Worm (Caenorhabditis elegans) whole organism, L3 larva: ENCODE data around the gene Y110A2AR.1.

Source experiments
- aly-2 ChIP-seq: fragments of 150-350 bp; optimal IDR thresholded peaks from 2 replicates; lab custom pipeline; 2014; ENCODE audit warnings: missing biosample characterization, missing genetic modification characterization
- ama-1 ChIP-seq: fragments of 150-350 bp; optimal IDR thresholded peaks from 2 replicates; lab custom pipeline; 2018
- ceh-16 ChIP-seq: sonication (generic microtip); optimal IDR thresholded peaks from 2 replicates; lab custom pipeline; 2017; ENCODE audit warnings: missing biosample characterization, missing genetic modification characterization
- ceh-28 ChIP-seq: fragments of 150-350 bp; optimal IDR thresholded peaks from 2 replicates; lab custom pipeline; 2014; ENCODE audit warnings: missing biosample characterization, missing genetic modification reagents, missing genetic modification characterization
- ceh-82 ChIP-seq: fragments of 150-350 bp; optimal IDR thresholded peaks from 2 replicates; lab custom pipeline; 2014; ENCODE audit warnings: missing biosample characterization, missing genetic modification characterization
- ceh-9 ChIP-seq: sonication (generic microtip); optimal IDR thresholded peaks from 2 replicates; lab custom pipeline; 2018; ENCODE audit warnings: missing biosample characterization, missing genetic modification characterization
- elt-1 ChIP-seq: fragments of 150-350 bp; optimal IDR thresholded peaks from 2 replicates; lab custom pipeline; 2014; ENCODE audit warnings: missing biosample characterization, missing genetic modification characterization
- elt-2 ChIP-seq: sonication (generic microtip); optimal IDR thresholded peaks from 2 replicates; lab custom pipeline; 2016; ENCODE audit warnings: missing genetic modification reagents, mild to moderate bottlenecking, missing genetic modification characterization, missing compliant biosample characterization
- fkh-10 ChIP-seq: sonication (generic microtip); optimal IDR thresholded peaks from 2 replicates; lab custom pipeline; 2017; ENCODE audit warnings: missing biosample characterization, missing genetic modification reagents, missing genetic modification characterization
- fkh-2 ChIP-seq: fragments of 150-350 bp; optimal IDR thresholded peaks from 2 replicates; lab custom pipeline; 2014; ENCODE audit warnings: missing biosample characterization, missing genetic modification reagents, missing genetic modification characterization
- fos-1 ChIP-seq: fragments of 150-350 bp; optimal IDR thresholded peaks from 2 replicates; lab custom pipeline; 2014; ENCODE audit warnings: missing biosample characterization, missing genetic modification characterization
- hmg-11 ChIP-seq: sonication (generic microtip); optimal IDR thresholded peaks from 2 replicates; lab custom pipeline; 2016; ENCODE audit warnings: missing genetic modification characterization, missing compliant biosample characterization
- jun-1 ChIP-seq: fragments of 150-350 bp; optimal IDR thresholded peaks from 2 replicates; lab custom pipeline; 2014; ENCODE audit warnings: missing biosample characterization, missing genetic modification reagents, missing genetic modification characterization
- lin-15B ChIP-seq: fragments of 150-350 bp; optimal IDR thresholded peaks from 2 replicates; lab custom pipeline; 2014; ENCODE audit warnings: missing biosample characterization, missing genetic modification characterization
- lin-39 ChIP-seq: fragments of 150-350 bp; optimal IDR thresholded peaks from 2 replicates; lab custom pipeline; 2018; ENCODE audit warnings: missing biosample characterization, missing genetic modification reagents, missing genetic modification characterization
- lsy-12 ChIP-seq: sonication (generic microtip); optimal IDR thresholded peaks from 2 replicates; lab custom pipeline; 2016; ENCODE audit warnings: mild to moderate bottlenecking, missing genetic modification characterization, missing compliant biosample characterization
- mdl-1 ChIP-seq: fragments of 150-350 bp; optimal IDR thresholded peaks from 2 replicates; lab custom pipeline; 2014; ENCODE audit warnings: missing biosample characterization, missing genetic modification characterization
- mml-1 ChIP-seq: fragments of 150-350 bp; sonication (generic microtip); optimal IDR thresholded peaks from 3 replicates; lab custom pipeline; 2014; ENCODE audit warnings: missing biosample characterization, missing genetic modification characterization
- nfya-1 ChIP-seq: sonication (generic microtip); optimal IDR thresholded peaks from 2 replicates; lab custom pipeline; 2017; ENCODE audit warnings: missing genetic modification characterization, mild to moderate bottlenecking, missing compliant biosample characterization, antibody characterized with exemption, moderate library complexity; ENCODE audit not compliant: insufficient read depth
- nhr-12 ChIP-seq: fragments of 150-350 bp; optimal IDR thresholded peaks from 2 replicates; lab custom pipeline; 2014; ENCODE audit warnings: missing biosample characterization, missing genetic modification characterization
- nhr-23 ChIP-seq: fragments of 150-350 bp; optimal IDR thresholded peaks from 2 replicates; lab custom pipeline; 2014; ENCODE audit warnings: missing biosample characterization, missing genetic modification reagents, missing genetic modification characterization
- nhr-237 ChIP-seq: fragments of 150-350 bp; optimal IDR thresholded peaks from 2 replicates; lab custom pipeline; 2014; ENCODE audit warnings: missing biosample characterization, missing genetic modification characterization
- nhr-25 ChIP-seq: sonication (generic microtip); optimal IDR thresholded peaks from 2 replicates; lab custom pipeline; 2017; ENCODE audit warnings: missing biosample characterization, missing genetic modification characterization
- nhr-28 ChIP-seq: fragments of 150-350 bp; optimal IDR thresholded peaks from 2 replicates; lab custom pipeline; 2014; ENCODE audit warnings: missing biosample characterization, missing genetic modification characterization
- nhr-43 ChIP-seq: sonication (generic microtip); optimal IDR thresholded peaks from 2 replicates; lab custom pipeline; 2016; ENCODE audit warnings: mild to moderate bottlenecking, missing genetic modification characterization, missing compliant biosample characterization; ENCODE audit not compliant: poor library complexity, severe bottlenecking
- nhr-67 ChIP-seq: fragments of 150-350 bp; optimal IDR thresholded peaks from 2 replicates; lab custom pipeline; 2014; ENCODE audit warnings: missing biosample characterization, missing genetic modification characterization
- nhr-77 ChIP-seq: fragments of 150-350 bp; optimal IDR thresholded peaks from 2 replicates; lab custom pipeline; 2014; ENCODE audit warnings: missing biosample characterization, missing genetic modification characterization
- pqm-1 ChIP-seq: fragments of 150-350 bp; optimal IDR thresholded peaks from 2 replicates; lab custom pipeline; 2017; ENCODE audit warnings: missing biosample characterization, missing genetic modification characterization, inconsistent platforms
- sea-2 ChIP-seq: fragments of 150-350 bp; sonication (generic microtip); optimal IDR thresholded peaks from 4 replicates; lab custom pipeline; 2014; ENCODE audit warnings: missing biosample characterization, missing genetic modification reagents, missing genetic modification characterization
- skn-1 ChIP-seq: fragments of 150-350 bp; optimal IDR thresholded peaks from 2 replicates; lab custom pipeline; 2014; ENCODE audit warnings: missing biosample characterization, missing genetic modification characterization
- snpc-4 ChIP-seq: fragments of 150-350 bp; optimal IDR thresholded peaks from 2 replicates; lab custom pipeline; 2014; ENCODE audit warnings: missing biosample characterization, missing genetic modification characterization
- unc-39 ChIP-seq: sonication (generic microtip); optimal IDR thresholded peaks from 4 replicates; lab custom pipeline; 2017; ENCODE audit warnings: missing biosample characterization, missing genetic modification characterization
- zag-1 ChIP-seq: fragments of 150-350 bp; optimal IDR thresholded peaks from 2 replicates; lab custom pipeline; 2014; ENCODE audit warnings: missing biosample characterization, missing genetic modification characterization
- ztf-11 ChIP-seq: fragments of 150-350 bp; optimal IDR thresholded peaks from 2 replicates; lab custom pipeline; 2014; ENCODE audit warnings: missing biosample characterization, missing genetic modification characterization
- ztf-4 ChIP-seq: fragments of 150-350 bp; optimal IDR thresholded peaks from 2 replicates; lab custom pipeline; 2014; ENCODE audit warnings: missing biosample characterization, missing genetic modification characterization

Gene Y110A2AR.1

DNA sequence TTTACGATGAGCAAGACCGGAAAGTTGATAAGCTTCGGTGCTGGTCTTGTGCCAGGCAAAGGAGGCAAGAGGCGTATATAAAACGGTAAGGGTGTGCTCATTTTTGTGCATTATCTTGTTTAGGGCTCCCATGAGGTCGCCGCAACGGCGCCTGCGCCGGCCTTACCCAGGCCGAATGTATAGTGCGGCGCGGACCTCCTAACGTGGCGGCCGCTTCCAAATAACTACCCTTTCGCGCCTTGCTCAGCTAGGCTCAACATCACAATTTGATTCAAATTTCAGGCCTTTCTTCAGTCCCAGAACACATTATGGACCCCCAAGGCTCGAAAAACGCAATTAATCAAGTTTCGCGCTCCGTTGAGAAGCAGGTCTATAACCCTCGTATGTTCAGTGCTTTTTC, 8.0 kb downstream of the Y110A2AR.1 start, which contains the start of the genes ZK355.3 and ZK355.8:
TSS of gene ZK355.3 (minus strand) at position 101 of the 400 bp plus-strand sequence.
TSS of gene ZK355.8 (plus strand) at position 272 of the 400 bp plus-strand sequence.
- no peak for TF ChIP-seq ztf-4 (tag; lab: Kevin White, UChicago)
- TF ChIP-seq ama-1 (lab: Kevin White, UChicago), result no peak
- TF ChIP-seq ceh-16, result no peak
- no peak for TF ChIP-seq fkh-2 (tag; lab: Kevin White, UChicago)
- TF ChIP-seq sea-2, result no peak
- no peak for TF ChIP-seq ceh-28 (tag; lab: Kevin White, UChicago)
- TF ChIP-seq lsy-12 (tag; lab: Kevin White, UChicago), result no peak
- no peak for TF ChIP-seq nhr-12 (tag; lab: Kevin White, UChicago)

DNA sequence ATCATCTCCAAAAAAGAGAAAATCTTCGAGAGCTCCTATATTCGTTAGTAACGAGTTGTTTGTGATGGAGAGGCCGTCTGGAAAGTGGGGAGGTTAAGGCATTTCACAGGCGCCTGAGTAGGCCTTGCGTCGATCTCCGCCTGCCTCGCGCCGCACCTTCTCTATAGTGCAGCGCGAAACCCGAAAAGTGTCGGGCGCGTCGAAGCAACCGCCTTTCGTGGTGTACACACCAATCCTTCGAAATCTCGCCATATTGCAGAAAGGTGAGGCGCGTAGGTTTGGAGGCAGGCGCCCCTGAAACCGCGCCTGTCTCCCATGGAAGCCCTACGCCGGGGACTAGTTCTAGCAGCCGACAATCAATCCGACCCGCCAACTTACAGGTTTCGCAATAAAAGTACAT, 10.3 kb downstream of the Y110A2AR.1 start:
- no peak for TF ChIP-seq jun-1 (tag; lab: Kevin White, UChicago)
- TF ChIP-seq nhr-28 (tag; lab: Kevin White, UChicago), result no peak
- TF ChIP-seq ama-1 (lab: Kevin White, UChicago), result no peak
- TF ChIP-seq elt-2, result no peak
- TF ChIP-seq fkh-2 (tag; lab: Kevin White, UChicago), result no peak
- TF ChIP-seq ztf-11 (tag; lab: Kevin White, UChicago), result no peak
- TF ChIP-seq nhr-77 (tag; lab: Kevin White, UChicago), result no peak
- no peak for TF ChIP-seq fos-1 (tag; lab: Kevin White, UChicago)
- TF ChIP-seq elt-1, result no peak
- TF ChIP-seq ceh-82 (tag; lab: Kevin White, UChicago), result no peak
- TF ChIP-seq nhr-43 (tag; lab: Kevin White, UChicago), result no peak

DNA sequence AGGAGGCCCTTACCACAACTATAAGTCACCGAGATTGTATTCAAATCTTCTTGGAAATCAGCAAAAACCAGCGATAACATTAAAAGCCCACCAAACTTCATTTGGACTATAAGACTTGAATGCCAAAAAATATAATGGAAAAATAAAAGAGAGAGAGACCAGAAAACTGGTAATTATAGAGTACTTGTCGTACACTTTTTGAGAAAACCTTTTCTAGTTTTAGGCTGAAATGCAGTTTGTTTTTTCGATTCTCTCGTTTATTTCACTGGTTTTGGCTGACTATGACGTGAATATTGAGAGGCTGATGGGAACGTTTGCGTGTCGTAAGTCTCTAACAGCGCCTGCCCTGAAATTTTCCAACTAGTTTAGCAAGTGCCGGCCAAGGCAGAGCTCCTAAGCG, 11.0 kb downstream of the Y110A2AR.1 start, which contains the start of the genes irld-64 and irld-63:
TSS of gene irld-64 (minus strand) at position 101 of the 400 bp plus-strand sequence.
TSS of gene irld-63 (plus strand) at position 230 of the 400 bp plus-strand sequence.
- TF ChIP-seq nhr-237 (tag; lab: Kevin White, UChicago), result no peak
- no peak for TF ChIP-seq hmg-11
- TF ChIP-seq nhr-77 (tag; lab: Kevin White, UChicago), result no peak
- no peak for TF ChIP-seq nhr-28 (tag; lab: Kevin White, UChicago)
- no peak for TF ChIP-seq nhr-23 (tag; lab: Kevin White, UChicago)
- no peak for TF ChIP-seq elt-2
- no peak for TF ChIP-seq aly-2 (tag; lab: Kevin White, UChicago)
- TF ChIP-seq ama-1 (lab: Kevin White, UChicago), result no peak
- no peak for TF ChIP-seq nhr-25 (tag; lab: Kevin White, UChicago)
- TF ChIP-seq skn-1, result no peak
- no peak for TF ChIP-seq ceh-9

- TF ChIP-seq snpc-4 (tag; lab: Kevin White, UChicago) (no peak), nhr-12 (tag; lab: Kevin White, UChicago) (no peak), fkh-10 (no peak), elt-1 (no peak), fos-1 (tag; lab: Kevin White, UChicago) (no peak), jun-1 (tag; lab: Kevin White, UChicago) (no peak), aly-2 (tag; lab: Kevin White, UChicago) (no peak), pqm-1 (tag; lab: Kevin White, UChicago) (no peak), nhr-67 (no peak)
- TF ChIP-seq, all 47 proteins: peak for 0
Measured at ce11 chrII:2931564-2931963, 12.1 kb downstream of the Y110A2AR.1 start.

DNA sequence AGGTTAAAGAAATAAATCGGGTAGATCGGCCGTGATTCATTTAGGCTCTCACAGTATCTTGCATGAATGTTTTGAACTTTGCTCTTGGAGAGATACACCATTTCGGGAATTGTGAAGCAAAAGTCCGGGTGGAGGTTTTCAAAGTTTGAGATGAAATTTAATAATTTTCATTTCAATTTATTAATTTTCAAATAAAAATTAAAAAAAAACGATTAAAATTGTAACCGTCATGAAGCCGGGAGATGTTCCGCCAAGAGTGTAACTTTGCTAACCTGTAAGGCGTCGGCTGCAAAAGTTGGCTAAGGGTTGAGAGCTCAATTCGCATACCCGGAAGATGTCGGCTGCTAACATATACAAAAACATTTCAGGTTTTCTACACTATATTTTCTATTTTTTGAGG, 14.8 kb downstream of the Y110A2AR.1 start, which contains the start of gene irld-67:
TSS of gene irld-67 (minus strand) at position 101 of the 400 bp plus-strand sequence.
- TF ChIP-seq elt-1 (no peak), mml-1 (tag; lab: Kevin White, UChicago) (no peak), ceh-16 (no peak), nhr-67 (no peak), nfya-1 (no peak), unc-39 (no peak), zag-1 (no peak), lsy-12 (tag; lab: Kevin White, UChicago) (no peak), nhr-28 (tag; lab: Kevin White, UChicago) (no peak), ztf-11 (tag; lab: Kevin White, UChicago) (no peak), hmg-11 (no peak), elt-2 (no peak), pqm-1 (tag; lab: Kevin White, UChicago) (no peak), mdl-1 (tag; lab: Kevin White, UChicago) (no peak), lin-39 (tag; lab: Kevin White, UChicago) (no peak), lin-15B (tag; lab: Kevin White, UChicago) (no peak)
